Fruit fly (Drosophila melanogaster) whole organism, adult: ENCODE results near the gene Hel89B.

Source experiments
- CG11617 ChIP-seq: fragments of 200-800 bp; sonication (Bioruptor generic); optimal IDR thresholded peaks from 2 replicates; lab custom pipeline; 2017; ENCODE audit warnings: mild to moderate bottlenecking, missing biosample characterization, missing genetic modification reagents, missing genetic modification characterization
- CG14711 ChIP-seq: fragments of 200-800 bp; sonication (Bioruptor generic); optimal IDR thresholded peaks from 2 replicates; lab custom pipeline; 2018; ENCODE audit warnings: missing biosample characterization, mild to moderate bottlenecking, missing genetic modification characterization, moderate library complexity
- CG33017 ChIP-seq: fragments of 200-800 bp; sonication (Bioruptor generic); optimal IDR thresholded peaks from 2 replicates; lab custom pipeline; 2018; ENCODE audit warnings: missing biosample characterization, mild to moderate bottlenecking, missing genetic modification characterization, moderate library complexity
- Crg-1 ChIP-seq: fragments of 200-800 bp; sonication (Bioruptor generic); optimal IDR thresholded peaks from 2 replicates; lab custom pipeline; 2016; ENCODE audit warnings: missing biosample characterization, missing genetic modification characterization
- Hr96 ChIP-seq: fragments of 200-800 bp; sonication (Bioruptor generic); optimal IDR thresholded peaks from 2 replicates; lab custom pipeline; 2016; ENCODE audit warnings: missing biosample characterization, missing genetic modification characterization
- Mnt ChIP-seq: fragments of 200-800 bp; sonication (Bioruptor generic); optimal IDR thresholded peaks from 2 replicates; lab custom pipeline; 2016; ENCODE audit warnings: missing biosample characterization, mild to moderate bottlenecking, missing genetic modification characterization
- bab1 ChIP-seq: fragments of 200-800 bp; sonication (Bioruptor generic); optimal IDR thresholded peaks from 3 replicates; lab custom pipeline; 2019; ENCODE audit warnings: missing biosample characterization, mild to moderate bottlenecking, missing genetic modification characterization, moderate library complexity
- cnc ChIP-seq, 2 experiments: fragments of >200 bp; optimal IDR thresholded peaks; 2 replicates each; lab custom pipeline; 2017
- kay ChIP-seq: fragments of 200-800 bp; sonication (Bioruptor generic); peaks from one replicate; lab custom pipeline; 2016; ENCODE audit warnings: missing biosample characterization, missing genetic modification characterization, borderline replicate concordance
- ovo ChIP-seq: fragments of 200-800 bp; sonication (Bioruptor generic); optimal IDR thresholded peaks from 2 replicates; lab custom pipeline; 2016; ENCODE audit warnings: missing biosample characterization, missing genetic modification characterization
- pad ChIP-seq: fragments of 200-800 bp; sonication (Bioruptor generic); optimal IDR thresholded peaks from 3 replicates; lab custom pipeline; 2017; ENCODE audit warnings: missing biosample characterization, missing genetic modification characterization, mild to moderate bottlenecking, moderate library complexity, missing genetic modification reagents
- tj ChIP-seq: fragments of 200-800 bp; sonication (Bioruptor generic); optimal IDR thresholded peaks from 3 replicates; lab custom pipeline; 2017; ENCODE audit warnings: missing biosample characterization, mild to moderate bottlenecking, missing genetic modification characterization, moderate library complexity
- toe ChIP-seq: fragments of 200-800 bp; sonication (Bioruptor generic); optimal IDR thresholded peaks from 2 replicates; lab custom pipeline; 2016; ENCODE audit warnings: missing biosample characterization, missing genetic modification characterization

DNA sequence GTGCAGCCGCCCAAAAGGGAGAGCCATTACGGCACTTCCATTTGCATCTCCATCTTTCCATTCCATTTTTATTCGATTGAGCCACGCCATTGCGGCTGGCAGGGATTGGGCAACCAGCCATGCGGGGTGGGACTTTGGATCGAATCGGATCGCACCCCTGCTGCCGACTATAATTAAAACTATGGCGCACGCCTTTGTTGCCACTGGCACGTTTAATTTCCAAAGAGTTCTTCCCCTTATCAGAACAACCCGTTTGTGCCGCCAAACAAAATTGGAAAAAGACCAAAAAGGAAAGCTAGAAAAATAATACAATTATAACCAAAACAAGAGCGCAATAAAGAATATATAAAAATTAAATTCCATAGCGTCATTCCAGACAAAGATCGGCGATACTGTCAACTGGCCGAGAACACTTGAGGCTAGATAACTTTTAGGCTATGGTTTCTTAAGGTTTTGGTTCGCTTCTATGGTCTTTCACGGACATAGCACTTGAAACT lies 37.0 kb downstream of the Hel89B start:
- no peak for TF ChIP-seq Hr96 (GFP tag; lab: Kevin White, UChicago)
- TF ChIP-seq Mnt: no peak
- TF ChIP-seq Crg-1 (GFP tag; lab: Kevin White, UChicago): no peak
- TF ChIP-seq kay (GFP tag; lab: Kevin White, UChicago): peak; percentile 75
- no peak for TF ChIP-seq cnc (optimal IDR thresholded peaks at IDR 0.05; lab: Kevin White, UChicago)
- no peak for TF ChIP-seq tj (GFP tag; lab: Kevin White, UChicago)
- TF ChIP-seq ovo (GFP tag; lab: Kevin White, UChicago): no peak
- no peak for TF ChIP-seq toe (GFP tag; lab: Kevin White, UChicago)
- TF ChIP-seq CG11617 (GFP tag; lab: Kevin White, UChicago): no peak
- TF ChIP-seq bab1 (GFP tag; lab: Kevin White, UChicago): no peak
- TF ChIP-seq pad (GFP tag; lab: Kevin White, UChicago): no peak
- TF ChIP-seq CG33017 (tag; lab: Kevin White, UChicago): no peak
- no peak for TF ChIP-seq CG14711
